Worm (Caenorhabditis elegans): Measurements from ENCODE around the gene npp-24.

DNA sequence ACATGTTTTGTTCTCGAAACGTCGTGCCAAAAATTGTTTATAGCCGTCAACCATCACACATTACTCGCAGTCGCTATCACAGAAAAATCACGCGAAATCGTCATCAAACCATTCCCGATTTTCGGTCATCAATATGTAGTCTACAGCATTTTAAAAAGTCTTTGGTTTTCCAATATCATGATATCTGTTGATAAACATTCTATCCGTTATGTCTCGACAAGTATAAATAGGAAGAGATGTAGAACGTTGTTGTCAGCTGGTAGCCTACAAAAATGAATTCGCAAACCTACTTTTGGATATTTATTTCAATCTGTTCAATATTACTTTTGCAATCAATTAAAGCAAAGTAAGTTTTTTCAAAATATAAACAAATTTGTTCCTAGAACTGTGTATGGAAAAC lies 9.3 kb upstream of the npp-24 start, which contains the start of gene F12A10.1:
- no peak for TF ChIP-seq unc-86 (tag; optimal IDR thresholded peaks at IDR 0.05)
- TF ChIP-seq sptf-1 (tag; optimal IDR thresholded peaks at IDR 0.05) = no peak
- no peak for TF ChIP-seq nhr-47 (tag; optimal IDR thresholded peaks at IDR 0.05)
- TF ChIP-seq egl-27 (tag; optimal IDR thresholded peaks at IDR 0.05) = no peak
- TF ChIP-seq unc-130 (tag; optimal IDR thresholded peaks at IDR 0.05) = no peak
- no peak for TF ChIP-seq ceh-90 (tag; optimal IDR thresholded peaks at IDR 0.05)
- no peak for TF ChIP-seq lin-15B (tag; optimal IDR thresholded peaks at IDR 0.05)
- TF ChIP-seq nhr-19 (GFP tag; conservative IDR thresholded peaks at IDR 0.05) = no peak
- no peak for TF ChIP-seq mdl-1 (tag; optimal IDR thresholded peaks at IDR 0.05)
- TF ChIP-seq jun-1 (tag; optimal IDR thresholded peaks at IDR 0.05) = no peak
- no peak for TF ChIP-seq alr-1 (tag; optimal IDR thresholded peaks at IDR 0.05; ENCODE audit: borderline replicate concordance)
- TF ChIP-seq ztf-4 (tag; optimal IDR thresholded peaks at IDR 0.05) = no peak
- TF ChIP-seq aly-2 (tag; optimal IDR thresholded peaks at IDR 0.05) = no peak
